Worm (Caenorhabditis elegans) whole organism, L4 larva: Measurements from ENCODE around the gene fbxb-60.

Experiments used
- aly-2 ChIP-seq: sonication (generic microtip); optimal IDR thresholded peaks from 2 replicates; lab custom pipeline; 2018; ENCODE audit warnings: missing biosample characterization, missing genetic modification characterization
- ama-1 ChIP-seq: fragments of 150-350 bp; optimal IDR thresholded peaks from 2 replicates; lab custom pipeline; 2014; ENCODE audit warnings: inconsistent platforms, mixed read lengths
- ces-1 ChIP-seq: fragments of 150-350 bp; sonication (generic microtip); optimal IDR thresholded peaks from 4 replicates; lab custom pipeline; 2014; ENCODE audit warnings: missing biosample characterization, missing genetic modification reagents, missing genetic modification characterization
- fkh-10 ChIP-seq: fragments of 150-350 bp; optimal IDR thresholded peaks from 2 replicates; lab custom pipeline; 2014; ENCODE audit warnings: missing biosample characterization, missing genetic modification reagents, missing genetic modification characterization
- mdl-1 ChIP-seq, 2 experiments: fragments of 150-350 bp in 1 of 2; sonication (generic microtip) in 1 of 2; optimal IDR thresholded peaks; 2 replicates each; lab custom pipeline; 2014 to 2017; ENCODE audit warnings: missing biosample characterization in 2 of 2, missing genetic modification characterization in 2 of 2
- nhr-11 ChIP-seq: fragments of 150-350 bp; optimal IDR thresholded peaks from 2 replicates; lab custom pipeline; 2014; ENCODE audit warnings: missing biosample characterization, missing genetic modification characterization
- nhr-237 ChIP-seq: sonication (generic microtip); optimal IDR thresholded peaks from 2 replicates; lab custom pipeline; 2017; ENCODE audit warnings: missing biosample characterization, missing genetic modification characterization
- nhr-76 ChIP-seq: fragments of 150-350 bp; optimal IDR thresholded peaks from 2 replicates; lab custom pipeline; 2014; ENCODE audit warnings: missing biosample characterization, missing genetic modification characterization
- skn-1 ChIP-seq: fragments of 150-350 bp; optimal IDR thresholded peaks from 2 replicates; lab custom pipeline; 2014; ENCODE audit warnings: missing biosample characterization, missing genetic modification characterization
- snpc-4 ChIP-seq: fragments of 150-350 bp; optimal IDR thresholded peaks from 2 replicates; lab custom pipeline; 2014; ENCODE audit warnings: missing biosample characterization, missing genetic modification characterization
- unc-130 ChIP-seq: sonication (generic microtip); optimal IDR thresholded peaks from 2 replicates; lab custom pipeline; 2016; ENCODE audit warnings: missing genetic modification reagents, missing genetic modification characterization, missing compliant biosample characterization
- ztf-11 ChIP-seq: fragments of 150-350 bp; optimal IDR thresholded peaks from 2 replicates; lab custom pipeline; 2014; ENCODE audit warnings: missing biosample characterization, missing genetic modification characterization

DNA sequence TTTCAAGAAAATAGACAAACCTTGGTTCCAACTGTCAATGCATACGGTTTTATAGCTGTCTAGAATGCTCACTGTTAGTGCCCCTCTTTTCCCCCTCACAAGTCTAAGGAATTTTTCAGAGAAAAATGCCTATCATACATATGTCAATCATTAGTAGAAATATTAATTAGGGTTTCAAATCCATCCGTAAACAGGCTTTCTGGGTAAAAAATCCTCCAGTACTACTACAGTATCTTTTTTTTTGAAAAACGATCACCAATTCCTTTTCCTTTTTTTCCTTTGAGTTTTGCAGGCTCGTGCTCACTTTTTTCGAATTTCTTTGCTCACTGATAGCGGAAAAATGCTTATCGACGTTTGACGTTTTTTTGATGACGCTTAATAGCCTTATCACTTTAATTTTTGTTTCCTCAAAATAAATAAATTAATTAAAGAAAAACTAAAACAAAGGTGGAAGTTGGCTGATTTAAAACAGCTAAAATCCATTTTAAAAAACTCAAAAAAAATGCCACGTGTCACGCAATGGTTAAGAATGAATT lies 21.9 kb downstream of the fbxb-60 start, which contains the start of gene C43D7.7:
- TF ChIP-seq ama-1 (lab: Kevin White, UChicago), result no peak
- TF ChIP-seq ztf-11, result no peak
- no peak for TF ChIP-seq nhr-76 (tag; lab: Kevin White, UChicago)
- no peak for TF ChIP-seq unc-130 (GFP tag; lab: Kevin White, UChicago)
- TF ChIP-seq nhr-11 (tag; lab: Kevin White, UChicago), result no peak
- no peak for TF ChIP-seq ces-1 (GFP tag; lab: Kevin White, UChicago)
- TF ChIP-seq fkh-10, result no peak
- TF ChIP-seq nhr-237 (tag; lab: Kevin White, UChicago), result no peak
- TF ChIP-seq snpc-4 (tag; lab: Kevin White, UChicago), result no peak
- TF ChIP-seq mdl-1 (tag; optimal IDR thresholded peaks at IDR 0.05; lab: Kevin White, UChicago), result no peak
- no peak for TF ChIP-seq skn-1 (tag; lab: Kevin White, UChicago)
- TF ChIP-seq aly-2 (tag; lab: Kevin White, UChicago), result no peak
